Worm (Caenorhabditis elegans): Measurements from ENCODE around the gene rabs-5.

ce11 chrIV:8144341-8144740 is 36.9 kb upstream of the rabs-5 start:
- TF ChIP-seq ztf-29 (GFP tag; IDR thresholded peaks at IDR 0.05), result no peak
- no peak for TF ChIP-seq T22C8.4 (GFP tag; IDR thresholded peaks at IDR 0.05)
- TF ChIP-seq klf-2 (GFP tag; conservative IDR thresholded peaks at IDR 0.05), result no peak
- TF ChIP-seq cog-1 (tag; optimal IDR thresholded peaks at IDR 0.05), result no peak
- no peak for TF ChIP-seq flt-1 (GFP tag; IDR thresholded peaks at IDR 0.05)
- no peak for TF ChIP-seq tab-1 (GFP tag; IDR thresholded peaks at IDR 0.05)
- TF ChIP-seq med-1 (GFP tag; optimal IDR thresholded peaks at IDR 0.05; ENCODE audit: insufficient read depth), result no peak
- no peak for TF ChIP-seq ztf-23 (GFP tag; IDR thresholded peaks at IDR 0.05)
- TF ChIP-seq ref-1 (GFP tag; conservative IDR thresholded peaks at IDR 0.05), result no peak

All from whole organism, midembryonic.